Fruit fly (Drosophila melanogaster) whole organism, wandering third instar larva: ENCODE results near the gene CG17754.

Source experiments
- Abd-B ChIP-seq: fragments of >200 bp; optimal IDR thresholded peaks from 2 replicates; lab custom pipeline; 2017; ENCODE audit warnings: missing biosample characterization, missing genetic modification characterization
- CG32264 ChIP-seq: fragments of 200-800 bp; sonication (Bioruptor generic); optimal IDR thresholded peaks from 2 replicates; lab custom pipeline; 2016; ENCODE audit warnings: missing biosample characterization, missing genetic modification characterization
- CG9705 ChIP-seq: fragments of 200-800 bp; sonication (Bioruptor generic); optimal IDR thresholded peaks from 2 replicates; lab custom pipeline; 2018; ENCODE audit warnings: missing biosample characterization, mild to moderate bottlenecking, missing genetic modification characterization
- CrebA ChIP-seq: fragments of 200-800 bp; sonication (Bioruptor generic); optimal IDR thresholded peaks from 2 replicates; lab custom pipeline; 2016; ENCODE audit warnings: missing biosample characterization, mild to moderate bottlenecking, missing genetic modification characterization, borderline replicate concordance
- HLH106 ChIP-seq: fragments of 200-800 bp; optimal IDR thresholded peaks from 3 replicates; lab custom pipeline; 2019; ENCODE audit warnings: missing biosample characterization, mild to moderate bottlenecking, missing genetic modification characterization, moderate library complexity
- Hnf4 ChIP-seq: fragments of 200-800 bp; sonication (Bioruptor generic); optimal IDR thresholded peaks from 2 replicates; lab custom pipeline; 2016; ENCODE audit warnings: missing biosample characterization, mild to moderate bottlenecking, missing genetic modification characterization
- Hr83 ChIP-seq: fragments of 200-300 bp; sonication (Bioruptor generic); optimal IDR thresholded peaks from 2 replicates; lab custom pipeline; 2016; ENCODE audit warnings: missing biosample characterization, mild to moderate bottlenecking, missing genetic modification characterization, moderate library complexity; ENCODE audit not compliant: poor library complexity, severe bottlenecking
- Jra ChIP-seq: sonication (Bioruptor generic); optimal IDR thresholded peaks from 2 replicates; lab custom pipeline; 2016; ENCODE audit warnings: missing biosample characterization, missing genetic modification characterization
- Mio ChIP-seq: sonication (Bioruptor generic); optimal IDR thresholded peaks from 2 replicates; lab custom pipeline; 2016; ENCODE audit warnings: missing biosample characterization, missing genetic modification characterization
- Myc ChIP-seq: fragments of >200 bp; optimal IDR thresholded peaks from 2 replicates; lab custom pipeline; 2017
- N ChIP-seq: fragments of >200 bp; optimal IDR thresholded peaks from 2 replicates; lab custom pipeline; 2018; ENCODE audit warnings: missing biosample characterization, missing external identifiers, missing genetic modification characterization
- Rel ChIP-seq, 2 experiments: fragments of 200-800 bp; sonication (Bioruptor generic) in 1 of 2; optimal IDR thresholded peaks; 2 replicates in 1 of 2; 3 replicates in 1 of 2; lab custom pipeline; 2016 to 2019; ENCODE audit warnings: mild to moderate bottlenecking in 2 of 2, missing biosample characterization in 2 of 2, missing genetic modification characterization in 2 of 2, moderate library complexity in 1 of 2
- Sp1 ChIP-seq: fragments of 200-800 bp; sonication (Bioruptor generic); optimal IDR thresholded peaks from 3 replicates; lab custom pipeline; 2019; ENCODE audit warnings: missing biosample characterization, mild to moderate bottlenecking, missing genetic modification characterization, moderate library complexity
- br ChIP-seq: fragments of 200-800 bp; sonication (Bioruptor generic); optimal IDR thresholded peaks from 2 replicates; lab custom pipeline; 2016; ENCODE audit warnings: missing biosample characterization, missing genetic modification characterization
- brk ChIP-seq: fragments of 200-800 bp; sonication (Bioruptor generic); optimal IDR thresholded peaks from 2 replicates; lab custom pipeline; 2016; ENCODE audit warnings: missing biosample characterization, mild to moderate bottlenecking, missing genetic modification characterization
- dl ChIP-seq, 2 experiments: fragments of 175-275, 200-275 bp in 1 of 2; fragments of 200-275 bp in 1 of 2; sonication (Bioruptor generic); optimal IDR thresholded peaks; lab custom pipeline; 2018; ENCODE audit warnings: mild to moderate bottlenecking in 2 of 2, missing biosample characterization in 2 of 2, missing genetic modification characterization in 2 of 2, moderate library complexity in 2 of 2; ENCODE audit not compliant: partially characterized antibody in 2 of 2, insufficient read depth in 1 of 2
- dmrt93B ChIP-seq: fragments of 200-800 bp; sonication (Bioruptor generic); optimal IDR thresholded peaks from 2 replicates; lab custom pipeline; 2018; ENCODE audit warnings: missing biosample characterization, mild to moderate bottlenecking, missing genetic modification characterization
- dsf ChIP-seq: sonication (Bioruptor generic); optimal IDR thresholded peaks from 2 replicates; lab custom pipeline; 2016; ENCODE audit warnings: missing biosample characterization, missing genetic modification characterization, borderline replicate concordance
- ey ChIP-seq: fragments of 200-800 bp; sonication (Bioruptor generic); optimal IDR thresholded peaks from 2 replicates; lab custom pipeline; 2016; ENCODE audit warnings: missing biosample characterization, missing genetic modification characterization
- foxo ChIP-seq, 2 experiments: fragments of 200-800 bp; sonication (Bioruptor generic); optimal IDR thresholded peaks; 2 replicates in 1 of 2; 3 replicates in 1 of 2; lab custom pipeline; 2016 to 2017; ENCODE audit warnings: missing biosample characterization in 2 of 2, missing genetic modification characterization in 2 of 2
- fru ChIP-seq: fragments of 200-800 bp; sonication (Bioruptor generic); optimal IDR thresholded peaks from 3 replicates; lab custom pipeline; 2016; ENCODE audit warnings: missing biosample characterization, mild to moderate bottlenecking, missing genetic modification characterization
- h ChIP-seq: fragments of 200-800 bp; sonication (Bioruptor generic); optimal IDR thresholded peaks from 3 replicates; lab custom pipeline; 2016; ENCODE audit warnings: missing biosample characterization, mild to moderate bottlenecking, missing genetic modification characterization
- jim ChIP-seq: fragments of 175-275, 200-325 bp; sonication (Bioruptor generic); optimal IDR thresholded peaks from 2 replicates; lab custom pipeline; 2016; ENCODE audit warnings: missing biosample characterization, mild to moderate bottlenecking, missing genetic modification characterization
- lola ChIP-seq: fragments of >200 bp; optimal IDR thresholded peaks from 2 replicates; lab custom pipeline; 2017; ENCODE audit warnings: missing biosample characterization, missing genetic modification characterization
- pan ChIP-seq: fragments of >200 bp; optimal IDR thresholded peaks from 2 replicates; lab custom pipeline; 2017
- psq ChIP-seq: fragments of 200-800 bp; sonication (Bioruptor generic); optimal IDR thresholded peaks from 3 replicates; lab custom pipeline; 2017; ENCODE audit warnings: missing biosample characterization, mild to moderate bottlenecking, missing genetic modification characterization, moderate library complexity
- sage ChIP-seq: fragments of 200-800 bp; sonication (Bioruptor generic); optimal IDR thresholded peaks from 2 replicates; lab custom pipeline; 2016; ENCODE audit warnings: missing biosample characterization, mild to moderate bottlenecking, missing genetic modification characterization
- tai ChIP-seq: sonication (Bioruptor generic); optimal IDR thresholded peaks from 2 replicates; lab custom pipeline; 2016; ENCODE audit warnings: missing biosample characterization, missing genetic modification characterization

The CG17754 gene

DNA sequence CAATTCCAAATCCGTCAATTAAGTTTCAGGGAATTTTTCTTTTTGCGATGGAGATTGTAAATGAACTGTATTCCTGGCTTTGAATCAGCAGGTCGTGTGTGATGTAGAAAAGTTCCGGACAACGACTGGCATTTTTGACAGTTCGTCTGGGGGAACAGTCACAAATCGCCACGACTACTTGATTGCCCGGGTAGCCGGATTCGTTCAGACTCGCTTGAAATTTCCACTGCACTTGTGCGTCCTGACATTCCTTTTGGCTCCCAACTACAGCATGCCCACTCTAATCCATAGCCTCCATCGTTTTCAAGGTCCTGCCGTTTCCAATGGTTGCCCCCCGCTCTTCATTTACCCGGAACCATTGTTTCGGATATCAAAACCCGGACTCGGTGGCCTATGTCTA is 19.6 kb downstream of the CG17754 start, which contains the start of gene CG17440:
CG17440 (minus strand) TSS at position 101 of the 400 bp plus-strand sequence.
- TF ChIP-seq dl (GFP tag; optimal IDR thresholded peaks at IDR 0.05; lab: Kevin White, UChicago; ENCODE audit: insufficient read depth in 1 of 2, partially characterized antibody in 2 of 2) (no peak), Rel (GFP tag; optimal IDR thresholded peaks at IDR 0.05; lab: Kevin White, UChicago) (no peak), Rel (tag; optimal IDR thresholded peaks at IDR 0.05; lab: Kevin White, UChicago) (no peak), ey (GFP tag; lab: Kevin White, UChicago) (no peak), Hr83 (no peak), dmrt93B (GFP tag; lab: Kevin White, UChicago) (no peak), lola (no peak), CG32264 (GFP tag; lab: Kevin White, UChicago) (no peak), psq (no peak), Jra (GFP tag; lab: Kevin White, UChicago) (no peak), sage (GFP tag; lab: Kevin White, UChicago) (no peak), Hnf4 (GFP tag; lab: Kevin White, UChicago) (no peak), fru (GFP tag; lab: Kevin White, UChicago) (no peak), foxo (GFP tag; optimal IDR thresholded peaks at IDR 0.05; lab: Kevin White, UChicago) (no peak)

DNA sequence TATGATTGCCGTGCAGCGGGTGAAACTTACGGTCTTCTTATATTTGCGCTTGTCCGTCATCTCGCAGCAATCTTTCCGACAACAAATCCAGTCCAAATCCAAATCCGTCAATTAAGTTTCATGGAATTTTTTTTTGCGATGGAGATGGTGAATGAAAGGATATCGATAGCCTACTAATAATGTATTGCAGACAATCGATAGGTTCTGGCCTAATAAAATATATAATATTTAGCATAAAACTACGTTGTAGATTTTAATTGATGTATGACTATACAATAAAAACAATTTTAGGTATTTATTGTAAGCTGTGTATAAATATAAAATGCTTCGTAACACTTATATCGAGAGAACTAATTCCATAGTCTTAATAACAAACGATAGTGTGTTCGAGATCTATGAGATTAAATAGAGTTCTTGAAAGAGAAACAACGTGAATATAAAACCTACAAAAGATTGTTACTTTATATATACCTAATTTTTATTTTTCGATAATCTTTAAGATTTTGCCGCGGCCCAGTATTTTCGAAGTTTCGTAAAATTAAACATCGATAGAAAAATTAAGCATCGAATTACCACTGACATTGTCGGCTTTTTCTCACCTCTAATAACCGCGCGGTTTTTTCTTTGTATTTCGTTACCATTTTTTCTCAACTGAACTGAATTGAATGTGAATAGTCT is 22.7 kb downstream of the CG17754 start, which contains the start of the genes Cfp1 and Aladin:
Cfp1 (minus strand) TSS at position 131 of the 678 bp plus-strand sequence.
Aladin (plus strand) TSS at position 584 of the 678 bp plus-strand sequence.
- no peak for TF ChIP-seq CrebA (GFP tag; lab: Kevin White, UChicago)
- no peak for TF ChIP-seq lola
- TF ChIP-seq h (GFP tag; lab: Kevin White, UChicago), result no peak
- TF ChIP-seq dl (GFP tag; optimal IDR thresholded peaks at IDR 0.05; lab: Kevin White, UChicago; ENCODE audit: insufficient read depth in 1 of 2, partially characterized antibody in 2 of 2), result no peak
- TF ChIP-seq sage (GFP tag; lab: Kevin White, UChicago), result no peak
- no peak for TF ChIP-seq tai
- TF ChIP-seq Hr83, result no peak
- TF ChIP-seq dsf (GFP tag; lab: Kevin White, UChicago), result no peak
- TF ChIP-seq jim (GFP tag; lab: Kevin White, UChicago), result no peak
- TF ChIP-seq CG9705 (GFP tag; lab: Kevin White, UChicago), result no peak

DNA sequence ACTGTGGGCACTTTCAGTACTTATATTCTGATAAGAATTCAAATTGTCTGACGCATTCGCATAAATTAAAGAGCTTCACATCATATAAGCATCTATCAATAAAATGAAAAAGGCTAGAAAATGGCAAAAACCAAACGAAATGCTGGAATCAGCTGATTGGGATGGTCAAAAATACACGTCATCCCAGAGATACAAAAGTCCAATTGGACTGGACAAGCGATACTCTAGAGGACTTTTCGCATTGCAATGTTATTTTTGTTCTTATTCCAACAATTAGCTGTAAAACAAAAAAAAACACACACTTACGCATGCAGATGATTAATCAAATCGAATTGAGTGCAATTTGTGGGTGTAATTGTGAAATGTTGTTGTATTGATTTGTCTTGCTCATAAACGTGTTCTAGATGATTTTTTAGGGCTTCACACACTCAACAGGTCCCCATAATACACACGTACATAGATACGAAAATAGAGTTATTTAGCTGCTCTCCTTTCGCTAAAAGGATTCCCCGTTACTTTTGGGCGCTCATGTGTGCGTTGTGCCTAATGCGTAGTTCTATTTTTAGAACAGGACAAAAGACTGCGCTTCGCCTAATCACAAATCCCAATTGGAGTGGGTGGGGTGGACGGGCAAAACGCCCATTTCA is 31.9 kb downstream of the CG17754 start:
- no peak for TF ChIP-seq pan (lab: Kevin White, UChicago)
- no peak for TF ChIP-seq Hnf4 (GFP tag; lab: Kevin White, UChicago)
- TF ChIP-seq tai, result no peak
- no peak for TF ChIP-seq Mio
- no peak for TF ChIP-seq h (GFP tag; lab: Kevin White, UChicago)
- no peak for TF ChIP-seq Abd-B (GFP tag; lab: Kevin White, UChicago)
- TF ChIP-seq br (GFP tag; lab: Kevin White, UChicago), result no peak
- TF ChIP-seq Sp1 (GFP tag; lab: Kevin White, UChicago), result no peak
- TF ChIP-seq ey (GFP tag; lab: Kevin White, UChicago), result no peak
- TF ChIP-seq N (GFP tag; lab: Kevin White, UChicago), result no peak
- no peak for TF ChIP-seq fru (GFP tag; lab: Kevin White, UChicago)
- no peak for TF ChIP-seq sage (GFP tag; lab: Kevin White, UChicago)
- TF ChIP-seq Hr83, result no peak
- TF ChIP-seq CG9705 (GFP tag; lab: Kevin White, UChicago), result no peak
- TF ChIP-seq brk (GFP tag; lab: Kevin White, UChicago), result no peak
- no peak for TF ChIP-seq jim (GFP tag; lab: Kevin White, UChicago)
- TF ChIP-seq HLH106, result no peak

DNA sequence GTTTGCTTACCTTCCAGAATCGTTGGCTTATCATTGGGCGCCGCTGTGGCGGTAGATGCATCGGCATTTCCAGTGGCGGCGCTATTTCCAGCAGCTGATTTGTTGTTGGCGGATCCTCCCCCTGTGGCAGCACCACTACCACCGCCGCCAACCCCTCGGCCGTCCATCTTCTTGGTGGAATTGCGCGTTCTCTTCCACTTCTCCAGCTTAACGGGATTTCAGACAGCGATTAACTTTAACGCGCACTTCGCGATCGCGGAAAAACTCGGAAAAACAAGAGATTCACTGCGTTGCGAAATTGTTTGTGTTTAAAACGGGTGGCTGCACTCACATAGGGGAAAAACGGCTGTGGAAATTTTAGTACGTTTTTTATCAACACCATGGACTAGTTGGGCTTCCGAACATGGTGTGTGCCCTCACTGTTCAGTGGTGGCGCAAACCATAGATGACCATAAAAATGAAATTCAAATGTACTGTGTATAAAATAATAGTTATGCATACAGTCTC is 32.6 kb downstream of the CG17754 start, which contains the start of gene c11.1:
c11.1 (minus strand) TSS at position 335 of the 507 bp plus-strand sequence.
- TF ChIP-seq Rel (GFP tag; optimal IDR thresholded peaks at IDR 0.05; lab: Kevin White, UChicago), result no peak
- peak; percentile 91 for TF ChIP-seq Rel (tag; optimal IDR thresholded peaks at IDR 0.05; lab: Kevin White, UChicago)
- TF ChIP-seq Jra (GFP tag; lab: Kevin White, UChicago), result no peak
- TF ChIP-seq Myc (lab: Kevin White, UChicago), result peak; percentile 43
- TF ChIP-seq CG32264 (GFP tag; lab: Kevin White, UChicago), result no peak
- TF ChIP-seq CG9705 (GFP tag; lab: Kevin White, UChicago), result no peak
- TF ChIP-seq h (GFP tag; lab: Kevin White, UChicago), result peak; percentile 3
- TF ChIP-seq Sp1 (GFP tag; lab: Kevin White, UChicago), result peak; percentile 0
